Fruit fly (Drosophila melanogaster) whole organism, adult: ENCODE results near the gene CG42728.

Experiments
- CG12768 ChIP-seq: fragments of 200-800 bp; sonication (Bioruptor generic); optimal IDR thresholded peaks from 2 replicates; lab custom pipeline; 2017; ENCODE audit warnings: missing biosample characterization, missing genetic modification characterization, mild to moderate bottlenecking, moderate library complexity, missing genetic modification reagents
- CG14711 ChIP-seq: fragments of 200-800 bp; sonication (Bioruptor generic); optimal IDR thresholded peaks from 2 replicates; lab custom pipeline; 2018; ENCODE audit warnings: missing biosample characterization, mild to moderate bottlenecking, missing genetic modification characterization, moderate library complexity
- CG1620 ChIP-seq: fragments of 200-800 bp; sonication (Bioruptor generic); optimal IDR thresholded peaks from 2 replicates; lab custom pipeline; 2016; ENCODE audit warnings: missing biosample characterization, missing genetic modification characterization
- CG7045 ChIP-seq: fragments of 200-800 bp; sonication (Bioruptor generic); optimal IDR thresholded peaks from 2 replicates; lab custom pipeline; 2017; ENCODE audit warnings: missing biosample characterization, mild to moderate bottlenecking, missing genetic modification characterization
- Clk ChIP-seq: fragments of 200-800 bp; sonication (Bioruptor generic); optimal IDR thresholded peaks from 2 replicates; lab custom pipeline; 2017; ENCODE audit warnings: missing biosample characterization, missing genetic modification characterization
- Hr96 ChIP-seq: fragments of 200-800 bp; sonication (Bioruptor generic); optimal IDR thresholded peaks from 2 replicates; lab custom pipeline; 2016; ENCODE audit warnings: missing biosample characterization, missing genetic modification characterization
- Mnt ChIP-seq: fragments of 200-800 bp; sonication (Bioruptor generic); optimal IDR thresholded peaks from 2 replicates; lab custom pipeline; 2016; ENCODE audit warnings: missing biosample characterization, mild to moderate bottlenecking, missing genetic modification characterization
- bab1 ChIP-seq: fragments of 200-800 bp; sonication (Bioruptor generic); optimal IDR thresholded peaks from 3 replicates; lab custom pipeline; 2019; ENCODE audit warnings: missing biosample characterization, mild to moderate bottlenecking, missing genetic modification characterization, moderate library complexity
- kay ChIP-seq: fragments of 200-800 bp; sonication (Bioruptor generic); peaks from one replicate; lab custom pipeline; 2016; ENCODE audit warnings: missing biosample characterization, missing genetic modification characterization, borderline replicate concordance
- tj ChIP-seq: fragments of 200-800 bp; sonication (Bioruptor generic); optimal IDR thresholded peaks from 3 replicates; lab custom pipeline; 2017; ENCODE audit warnings: missing biosample characterization, mild to moderate bottlenecking, missing genetic modification characterization, moderate library complexity
- toe ChIP-seq: fragments of 200-800 bp; sonication (Bioruptor generic); optimal IDR thresholded peaks from 2 replicates; lab custom pipeline; 2016; ENCODE audit warnings: missing biosample characterization, missing genetic modification characterization

DNA sequence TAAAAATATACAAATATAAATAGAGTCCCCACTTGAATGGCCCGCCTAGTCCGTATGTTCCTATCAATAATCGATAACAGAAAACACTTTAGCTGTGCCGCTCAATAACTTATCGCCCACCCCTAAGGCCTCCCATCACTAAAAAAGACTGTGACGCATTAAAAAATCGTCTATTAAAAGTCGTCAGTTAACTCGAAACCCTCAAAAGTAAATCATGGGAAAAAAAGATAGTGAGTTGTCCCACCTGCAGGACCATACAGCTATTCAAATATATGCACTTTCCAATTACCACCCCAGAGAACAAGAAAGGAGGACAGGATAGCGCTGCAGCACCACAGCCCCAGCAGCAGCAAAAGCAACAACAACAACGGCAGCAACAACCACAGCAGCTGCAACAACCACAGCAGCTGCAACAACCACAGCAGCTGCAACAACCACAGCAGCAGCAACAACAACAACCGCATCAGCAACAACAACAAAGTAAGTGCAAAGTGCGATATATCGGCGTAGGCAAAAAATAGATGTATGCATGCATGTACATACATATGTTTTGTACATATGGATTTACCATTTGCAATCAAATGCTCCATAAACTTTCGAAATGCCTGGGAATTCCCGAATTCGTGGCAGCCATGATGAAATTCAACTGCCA, 26.1 kb upstream of the CG42728 start, which contains the start of gene AGO2:
- TF ChIP-seq bab1 (GFP tag; lab: Kevin White, UChicago): peak; percentile 68
- no peak for TF ChIP-seq toe (GFP tag; lab: Kevin White, UChicago)
- no peak for TF ChIP-seq CG1620 (GFP tag; lab: Kevin White, UChicago)
- peak; percentile 54 for TF ChIP-seq Clk (GFP tag; lab: Kevin White, UChicago)
- TF ChIP-seq kay (GFP tag; lab: Kevin White, UChicago): peak; percentile 95
- peak; percentile 86 for TF ChIP-seq tj (GFP tag; lab: Kevin White, UChicago)
- TF ChIP-seq CG7045 (GFP tag; lab: Kevin White, UChicago): peak; percentile 27
- no peak for TF ChIP-seq Hr96 (GFP tag; lab: Kevin White, UChicago)
- TF ChIP-seq Mnt: peak; percentile 59
- peak; percentile 96 for TF ChIP-seq CG12768 (GFP tag; lab: Kevin White, UChicago)
- peak; percentile 65 for TF ChIP-seq CG14711 (tag; lab: Kevin White, UChicago)
